Worm (Caenorhabditis elegans): ENCODE results near the gene ugt-18.

ce11 chrV:12845247-12845646 is 25.2 kb downstream of the ugt-18 start, which contains the start of gene C44H9.6:
- TF ChIP-seq daf-12 (tag; optimal IDR thresholded peaks at IDR 0.05) = no peak
- no peak for TF ChIP-seq ceh-44 (GFP tag; IDR thresholded peaks at IDR 0.05)
- TF ChIP-seq aly-2 (tag; optimal IDR thresholded peaks at IDR 0.05) = no peak
- no peak for TF ChIP-seq nhr-28 (tag; optimal IDR thresholded peaks at IDR 0.05)
- no peak for TF ChIP-seq mdl-1 (tag; optimal IDR thresholded peaks at IDR 0.05)
- TF ChIP-seq unc-130 (GFP tag; optimal IDR thresholded peaks at IDR 0.05) = no peak

Data from whole organism, L4 larva.